Worm (Caenorhabditis elegans): Measurements from ENCODE around the gene his-31.

DNA sequence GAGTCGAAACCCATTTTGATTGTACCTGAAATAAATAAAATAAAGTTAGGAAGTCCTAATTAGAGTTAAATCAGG is 44.4 kb downstream of the his-31 start, which contains the start of gene nucl-1:
- TF ChIP-seq elt-2 (tag; optimal IDR thresholded peaks at IDR 0.05) (no peak), pqm-1 (tag; optimal IDR thresholded peaks at IDR 0.05) (no peak), tbx-2 (tag; optimal IDR thresholded peaks at IDR 0.05) (no peak), hlh-30 (tag; optimal IDR thresholded peaks at IDR 0.05; ENCODE audit: insufficient read depth) (no peak), nhr-232 (tag; optimal IDR thresholded peaks at IDR 0.05) (no peak), ama-1 (optimal IDR thresholded peaks at IDR 0.05) (no peak), hlh-8 (tag; optimal IDR thresholded peaks at IDR 0.05) (no peak), nhr-11 (tag; optimal IDR thresholded peaks at IDR 0.05) (no peak), F13H6.1 (tag; optimal IDR thresholded peaks at IDR 0.05) (no peak)

Data from whole organism, late embryonic.